Worm (Caenorhabditis elegans): ENCODE measurements around the gene fbxb-79.
A peak's percentile ranks its signal among the peaks of the same experiment; 100 is the strongest.

fbxb-79 gene

ce11 chrIV:11169652-11170051, 19.7 kb downstream of the fbxb-79 start, which contains the start of gene nhr-67:
Gene nhr-67, plus strand, starts transcription at chrIV:11169748.
- TF ChIP-seq unc-98 (GFP tag; IDR thresholded peaks at IDR 0.05) = no peak
- TF ChIP-seq pax-3 (tag; optimal IDR thresholded peaks at IDR 0.05) = no peak
- TF ChIP-seq nhr-20 (tag; optimal IDR thresholded peaks at IDR 0.05) = no peak
- TF ChIP-seq efl-3 (GFP tag; optimal IDR thresholded peaks at IDR 0.05) = no peak
- no peak for TF ChIP-seq skn-1 (tag; optimal IDR thresholded peaks at IDR 0.05)
- no peak for TF ChIP-seq lin-39 (tag; optimal IDR thresholded peaks at IDR 0.05)
- TF ChIP-seq ceh-90 (tag; optimal IDR thresholded peaks at IDR 0.05) = no peak
- no peak for TF ChIP-seq C04F5.9 (tag; optimal IDR thresholded peaks at IDR 0.05)
- no peak for TF ChIP-seq tlp-1 (tag; optimal IDR thresholded peaks at IDR 0.05)
- no peak for TF ChIP-seq dsc-1 (tag; optimal IDR thresholded peaks at IDR 0.05)
- TF ChIP-seq lin-14 (GFP tag; optimal IDR thresholded peaks at IDR 0.05) = no peak
- no peak for TF ChIP-seq nhr-12 (tag; optimal IDR thresholded peaks at IDR 0.05)
- no peak for TF ChIP-seq zip-4 (GFP tag; optimal IDR thresholded peaks at IDR 0.05)
- TF ChIP-seq ztf-11 (tag; optimal IDR thresholded peaks at IDR 0.05) = no peak
- TF ChIP-seq lir-3 (tag; optimal IDR thresholded peaks at IDR 0.05; ENCODE audit: poor library complexity) = no peak

- no peak for TF ChIP-seq sup-37 (GFP tag; optimal IDR thresholded peaks at IDR 0.05)
- TF ChIP-seq hpl-2 (GFP tag; optimal IDR thresholded peaks at IDR 0.05) = no peak
- TF ChIP-seq fos-1 (tag; optimal IDR thresholded peaks at IDR 0.05) = no peak
- TF ChIP-seq aly-2 (tag; optimal IDR thresholded peaks at IDR 0.05) = no peak
- TF ChIP-seq elt-2 (tag; optimal IDR thresholded peaks at IDR 0.05) = no peak
- no peak for TF ChIP-seq ets-5 (GFP tag; IDR thresholded peaks at IDR 0.05)
- no peak for TF ChIP-seq sptf-1 (tag; optimal IDR thresholded peaks at IDR 0.05)
- TF ChIP-seq ceh-82 (tag; optimal IDR thresholded peaks at IDR 0.05) = no peak
- TF ChIP-seq C34B4.2 (tag; optimal IDR thresholded peaks at IDR 0.05) = no peak
- no peak for TF ChIP-seq ceh-90 (tag; optimal IDR thresholded peaks at IDR 0.05)
- TF ChIP-seq zip-4 (GFP tag; optimal IDR thresholded peaks at IDR 0.05) = no peak
- no peak for TF ChIP-seq efl-1 (optimal IDR thresholded peaks at IDR 0.05)
- TF ChIP-seq efl-1 (GFP tag; optimal IDR thresholded peaks at IDR 0.05 in 1 of 2) = no peak
- TF ChIP-seq efl-3 (GFP tag; optimal IDR thresholded peaks at IDR 0.05) = no peak
- TF ChIP-seq snu-23 (GFP tag; optimal IDR thresholded peaks at IDR 0.05) = no peak
- no peak for TF ChIP-seq isw-1 (GFP tag; IDR thresholded peaks at IDR 0.05)
- TF ChIP-seq blmp-1 (tag; optimal IDR thresholded peaks at IDR 0.05) = no peak
- no peak for TF ChIP-seq nhr-85 (tag)
- TF ChIP-seq jun-1 (tag; optimal IDR thresholded peaks at IDR 0.05) = no peak
- TF ChIP-seq ceh-88 (GFP tag; IDR thresholded peaks at IDR 0.05) = no peak
- TF ChIP-seq lin-15B (tag; optimal IDR thresholded peaks at IDR 0.05) = no peak
These were observed 24.5 kb downstream of the fbxb-79 start, which contains the start of gene C08F8.6 for ce11 chrIV:11164831-11165230. Gene C08F8.6, minus strand, starts transcription at chrIV:11164931.

ce11 chrIV:11162451-11162850, 26.9 kb downstream of the fbxb-79 start, which contains the start of gene fbxb-9:
Gene fbxb-9, minus strand, starts transcription at chrIV:11162551.
- TF ChIP-seq efl-1 (optimal IDR thresholded peaks at IDR 0.05) = no peak
- no peak for TF ChIP-seq efl-1 (GFP tag; optimal IDR thresholded peaks at IDR 0.05 in 1 of 2)
- TF ChIP-seq C34B4.2 (tag; optimal IDR thresholded peaks at IDR 0.05) = no peak
- no peak for TF ChIP-seq ztf-4 (tag; optimal IDR thresholded peaks at IDR 0.05)
- TF ChIP-seq sptf-1 (tag; optimal IDR thresholded peaks at IDR 0.05) = no peak
- no peak for TF ChIP-seq lir-3 (tag; optimal IDR thresholded peaks at IDR 0.05; ENCODE audit: poor library complexity)
- TF ChIP-seq snpc-4 (tag; optimal IDR thresholded peaks at IDR 0.05) = no peak
- TF ChIP-seq nhr-85 (tag) = no peak
- TF ChIP-seq ceh-90 (tag; optimal IDR thresholded peaks at IDR 0.05) = no peak
- TF ChIP-seq fkh-10 (GFP tag; optimal IDR thresholded peaks at IDR 0.05) = no peak
- TF ChIP-seq swsn-7 (tag; optimal IDR thresholded peaks at IDR 0.05) = no peak
- TF ChIP-seq snu-23 (GFP tag; optimal IDR thresholded peaks at IDR 0.05) = no peak

ce11 chrIV:11160707-11161106, 28.6 kb downstream of the fbxb-79 start, which contains the start of gene C08F8.15:
Gene C08F8.15, minus strand, starts transcription at chrIV:11160807.
- TF ChIP-seq tbx-2 (tag; optimal IDR thresholded peaks at IDR 0.05) = no peak
- no peak for TF ChIP-seq efl-1 (optimal IDR thresholded peaks at IDR 0.05)
- TF ChIP-seq efl-1 (GFP tag; optimal IDR thresholded peaks at IDR 0.05 in 1 of 2) = peak in 1 of 2 experiments; percentile 67
